Worm (Caenorhabditis elegans): ENCODE measurements around the gene gcc-1.
A peak's percentile ranks its signal among the peaks of the same experiment; 100 is the strongest.

gcc-1 gene

ce11 chrX:3117204-3117603 is 42.5 kb upstream of the gcc-1 start (continued):
- TF ChIP-seq irx-1 (tag; optimal IDR thresholded peaks at IDR 0.05) (no peak), unc-130 (tag; optimal IDR thresholded peaks at IDR 0.05) (no peak), lin-35 (GFP tag; optimal IDR thresholded peaks at IDR 0.05) (peak in 1 of 2 experiments; percentile 33), mdl-1 (tag; optimal IDR thresholded peaks at IDR 0.05) (no peak), C16A3.4 (tag; optimal IDR thresholded peaks at IDR 0.05) (no peak), jun-1 (tag; optimal IDR thresholded peaks at IDR 0.05) (no peak), C04F5.9 (tag; optimal IDR thresholded peaks at IDR 0.05) (no peak), fkh-8 (tag; optimal IDR thresholded peaks at IDR 0.05) (no peak), nhr-84 (tag; optimal IDR thresholded peaks at IDR 0.05) (no peak), dsc-1 (tag; optimal IDR thresholded peaks at IDR 0.05) (no peak), ztf-4 (tag; optimal IDR thresholded peaks at IDR 0.05) (peak; percentile 37), skn-1 (tag; optimal IDR thresholded peaks at IDR 0.05) (no peak), unc-30 (tag; optimal IDR thresholded peaks at IDR 0.05) (no peak), efl-1 (optimal IDR thresholded peaks at IDR 0.05) (no peak), efl-1 (GFP tag; optimal IDR thresholded peaks at IDR 0.05 in 1 of 2) (no peak), egl-13 (tag; optimal IDR thresholded peaks at IDR 0.05) (no peak), grh-1 (GFP tag; IDR thresholded peaks at IDR 0.05) (no peak), ama-1 (optimal IDR thresholded peaks at IDR 0.05) (peak; percentile 38), hpl-2 (GFP tag; optimal IDR thresholded peaks at IDR 0.05) (no peak), nhr-11 (tag; optimal IDR thresholded peaks at IDR 0.05) (no peak), ets-5 (GFP tag; IDR thresholded peaks at IDR 0.05) (no peak), ceh-90 (tag; optimal IDR thresholded peaks at IDR 0.05) (no peak), lin-13 (GFP tag; optimal IDR thresholded peaks at IDR 0.05) (no peak), nhr-20 (tag; optimal IDR thresholded peaks at IDR 0.05) (peak; percentile 40), swsn-7 (tag; optimal IDR thresholded peaks at IDR 0.05) (no peak), blmp-1 (tag; optimal IDR thresholded peaks at IDR 0.05) (no peak), alr-1 (tag; optimal IDR thresholded peaks at IDR 0.05; ENCODE audit: borderline replicate concordance) (no peak), nhr-71 (tag; optimal IDR thresholded peaks at IDR 0.05) (peak; percentile 48), hlh-17 (GFP tag; optimal IDR thresholded peaks at IDR 0.05; ENCODE audit: borderline replicate concordance) (no peak), nhr-90 (tag; optimal IDR thresholded peaks at IDR 0.05; ENCODE audit: poor library complexity) (peak; percentile 41), nhr-77 (tag; optimal IDR thresholded peaks at IDR 0.05) (no peak), tbx-2 (tag; optimal IDR thresholded peaks at IDR 0.05) (no peak), mab-9 (GFP tag; IDR thresholded peaks at IDR 0.05) (no peak), egl-27 (tag; optimal IDR thresholded peaks at IDR 0.05) (no peak), dpl-1 (GFP tag; optimal IDR thresholded peaks at IDR 0.05) (no peak), ceh-82 (tag; optimal IDR thresholded peaks at IDR 0.05) (no peak), fkh-4 (tag; optimal IDR thresholded peaks at IDR 0.05; ENCODE audit: borderline replicate concordance) (no peak), nhr-19 (GFP tag; conservative IDR thresholded peaks at IDR 0.05) (peak; percentile 33; the same call in 1 of the 2 replicates), nhr-47 (tag; optimal IDR thresholded peaks at IDR 0.05) (no peak), lir-3 (tag; optimal IDR thresholded peaks at IDR 0.05; ENCODE audit: poor library complexity) (no peak), unc-98 (GFP tag; IDR thresholded peaks at IDR 0.05) (no peak), ztf-11 (tag; optimal IDR thresholded peaks at IDR 0.05) (no peak)

- TF ChIP-seq nhr-237 (tag; optimal IDR thresholded peaks at IDR 0.05): no peak
- TF ChIP-seq efl-1 (optimal IDR thresholded peaks at IDR 0.05): no peak
- peak in 1 of 2 experiments; percentile 76 for TF ChIP-seq efl-1 (GFP tag; optimal IDR thresholded peaks at IDR 0.05 in 1 of 2)
- TF ChIP-seq C04F5.9 (tag; optimal IDR thresholded peaks at IDR 0.05): no peak
Observed at ce11 chrX:3118596-3119287, 41.0 kb upstream of the gcc-1 start.
